Worm (Caenorhabditis elegans): Measurements from ENCODE around the gene ceh-57.

DNA sequence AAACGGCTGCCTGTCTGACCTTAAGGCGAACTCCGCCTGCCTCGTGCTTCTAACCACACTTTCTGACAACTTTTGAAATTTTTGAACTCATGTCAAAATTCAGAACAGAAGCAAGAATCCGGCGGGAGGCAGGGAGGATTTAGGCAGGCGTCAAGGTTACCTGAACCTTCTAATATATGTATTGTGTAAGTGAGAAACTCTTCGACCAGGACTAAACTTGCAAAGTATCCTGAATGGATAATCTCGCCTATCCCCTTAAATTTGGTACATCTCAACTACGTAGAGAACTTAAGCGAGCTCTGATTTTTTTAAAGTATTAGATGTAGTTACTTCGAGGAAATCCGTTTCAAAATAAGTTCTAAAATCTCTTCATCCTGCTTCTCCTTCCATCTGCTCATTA is 43.9 kb upstream of the ceh-57 start, which contains the start of gene E04D5.5:
- TF ChIP-seq rcor-1 (GFP tag; IDR thresholded peaks at IDR 0.05) (no peak), attf-5 (GFP tag; optimal IDR thresholded peaks at IDR 0.05) (no peak), egl-44 (GFP tag; IDR thresholded peaks at IDR 0.05) (no peak), repo-1 (tag; optimal IDR thresholded peaks at IDR 0.05) (no peak), F10E7.11 (tag; optimal IDR thresholded peaks at IDR 0.05) (no peak), F57A8.1 (GFP tag; optimal IDR thresholded peaks at IDR 0.05) (no peak), cebp-2 (GFP tag; IDR thresholded peaks at IDR 0.05) (no peak), ccch-3 (GFP tag; optimal IDR thresholded peaks at IDR 0.05) (no peak), B0035.1 (tag; optimal IDR thresholded peaks at IDR 0.05) (no peak), athp-1 (tag; optimal IDR thresholded peaks at IDR 0.05) (no peak), hlh-26 (GFP tag; conservative IDR thresholded peaks at IDR 0.05) (no peak), B0336.3 (GFP tag; IDR thresholded peaks at IDR 0.05) (no peak), unc-62 (GFP tag; optimal IDR thresholded peaks at IDR 0.05) (no peak), unc-130 (GFP tag; optimal IDR thresholded peaks at IDR 0.05) (no peak)

All from whole organism, young adult.